Worm (Caenorhabditis elegans) whole organism, L4 larva: Measurements from ENCODE around the gene C16A11.7.

Experiments
- D1046.2 ChIP-seq: fragments of 200-800 bp; sonication (Bioruptor generic); IDR thresholded peaks from 2 replicates; pipeline ENCODE4 v1.3.6; 2022; ENCODE audit warnings: missing genetic modification characterization, missing compliant biosample characterization
- F26F4.8 ChIP-seq: fragments of 200-800 bp; sonication (Bioruptor generic); conservative IDR thresholded peaks from 2 replicates; pipeline ENCODE4 v1.3.6; 2022; ENCODE audit warnings: missing genetic modification characterization, missing compliant biosample characterization
- F44E2.7 ChIP-seq: fragments of 200-800 bp; sonication (Bioruptor generic); IDR thresholded peaks from 2 replicates; pipeline ENCODE4 v2.1.2; 2022; ENCODE audit warnings: missing genetic modification characterization, missing compliant biosample characterization
- R02D3.7 ChIP-seq: fragments of 150-350 bp; sonication (generic microtip); optimal IDR thresholded peaks from 3 replicates; lab custom pipeline; 2014; ENCODE audit warnings: missing biosample characterization, missing genetic modification characterization
- Y105C5A.15 ChIP-seq: fragments of 200-800 bp; sonication (Bioruptor generic); IDR thresholded peaks from 2 replicates; pipeline ENCODE4 v1.3.6; 2022; ENCODE audit warnings: missing genetic modification characterization, missing compliant biosample characterization
- Y48G9A.11 ChIP-seq: fragments of 200-800 bp; sonication (Bioruptor generic); IDR thresholded peaks from 2 replicates; pipeline ENCODE4 v1.3.6; 2022; ENCODE audit warnings: missing genetic modification reagents, missing genetic modification characterization, missing compliant biosample characterization
- ZK337.2 ChIP-seq: fragments of 200-800 bp; sonication (Bioruptor generic); IDR thresholded peaks from 2 replicates; pipeline ENCODE4 v1.3.6; 2022; ENCODE audit warnings: missing genetic modification reagents, missing genetic modification characterization, missing compliant biosample characterization
- ZK546.5 ChIP-seq, 2 experiments: sonication (generic microtip); optimal IDR thresholded peaks; 2 replicates each; lab custom pipeline; 2017; ENCODE audit warnings: missing biosample characterization in 2 of 2, missing genetic modification characterization in 2 of 2
- aha-1 ChIP-seq: fragments of 150-350 bp; peaks from one replicate; lab custom pipeline; 2014; ENCODE audit warnings: missing biosample characterization, missing genetic modification characterization
- ama-1 ChIP-seq: fragments of 150-350 bp; optimal IDR thresholded peaks from 2 replicates; lab custom pipeline; 2014; ENCODE audit warnings: inconsistent platforms, mixed read lengths
- ceh-44 ChIP-seq: fragments of 200-800 bp; sonication (Bioruptor generic); IDR thresholded peaks from 2 replicates; pipeline ENCODE4 v1.3.6; 2022; ENCODE audit warnings: missing genetic modification reagents, missing genetic modification characterization, missing compliant biosample characterization
- ceh-82 ChIP-seq: sonication (generic microtip); optimal IDR thresholded peaks from 2 replicates; lab custom pipeline; 2017; ENCODE audit warnings: missing biosample characterization, missing genetic modification characterization
- ces-1 ChIP-seq: fragments of 150-350 bp; sonication (generic microtip); optimal IDR thresholded peaks from 4 replicates; lab custom pipeline; 2014; ENCODE audit warnings: missing biosample characterization, missing genetic modification reagents, missing genetic modification characterization
- cey-2 ChIP-seq: sonication (generic microtip); optimal IDR thresholded peaks from 3 replicates; lab custom pipeline; 2017; ENCODE audit warnings: missing genetic modification characterization, mild to moderate bottlenecking, missing compliant biosample characterization, antibody characterized with exemption, borderline replicate concordance; ENCODE audit not compliant: insufficient read depth
- ctbp-1 ChIP-seq: fragments of 200-800 bp; sonication (Bioruptor generic); IDR thresholded peaks from 2 replicates; pipeline ENCODE4 v1.3.6; 2022; ENCODE audit warnings: missing genetic modification reagents, missing genetic modification characterization, missing compliant biosample characterization
- daf-16 ChIP-seq, 3 experiments: sonication (generic microtip); optimal IDR thresholded peaks; 2 replicates each; lab custom pipeline; 2016 to 2017; ENCODE audit warnings: missing genetic modification characterization in 3 of 3, missing genetic modification reagents in 3 of 3, mild to moderate bottlenecking in 2 of 3, missing compliant biosample characterization in 2 of 3, missing biosample characterization in 1 of 3, moderate library complexity in 1 of 3
- daf-19 ChIP-seq: fragments of 200-800 bp; sonication (Bioruptor generic); conservative IDR thresholded peaks from 2 replicates; pipeline ENCODE4 v1.3.6; 2022; ENCODE audit warnings: missing genetic modification characterization, missing compliant biosample characterization
- dmd-8 ChIP-seq: fragments of 200-800 bp; sonication (Bioruptor generic); IDR thresholded peaks from 2 replicates; pipeline ENCODE4 v1.3.6; 2022; ENCODE audit warnings: missing genetic modification characterization, missing compliant biosample characterization
- dmd-9 ChIP-seq: fragments of 200-800 bp; sonication (Bioruptor generic); IDR thresholded peaks from 2 replicates; pipeline ENCODE4 v1.3.6; 2022; ENCODE audit warnings: missing genetic modification reagents, missing genetic modification characterization, missing compliant biosample characterization
- dpl-1 ChIP-seq: fragments of 150-350 bp; optimal IDR thresholded peaks from 2 replicates; lab custom pipeline; 2014; ENCODE audit warnings: missing biosample characterization, missing genetic modification reagents, missing genetic modification characterization
- duxl-1 ChIP-seq: sonication (generic microtip); optimal IDR thresholded peaks from 2 replicates; lab custom pipeline; 2016; ENCODE audit warnings: mild to moderate bottlenecking, missing genetic modification characterization, moderate library complexity, missing compliant biosample characterization; ENCODE audit not compliant: poor library complexity
- gei-8 ChIP-seq: fragments of 200-800 bp; sonication (Bioruptor generic); optimal IDR thresholded peaks from 2 replicates; lab custom pipeline; 2018; ENCODE audit warnings: mild to moderate bottlenecking, missing genetic modification characterization, missing compliant biosample characterization
- hlh-11 ChIP-seq: fragments of 200-800 bp; sonication (Bioruptor generic); optimal IDR thresholded peaks from 2 replicates; lab custom pipeline; 2018; ENCODE audit warnings: mild to moderate bottlenecking, missing genetic modification characterization, missing compliant biosample characterization
- hmg-1.1 ChIP-seq: fragments of 200-800 bp; sonication (Bioruptor generic); IDR thresholded peaks from 2 replicates; pipeline ENCODE4 v1.3.6; 2022; ENCODE audit warnings: missing genetic modification reagents, missing genetic modification characterization, missing compliant biosample characterization
- jun-1 ChIP-seq: fragments of 150-350 bp; optimal IDR thresholded peaks from 2 replicates; lab custom pipeline; 2014; ENCODE audit warnings: missing biosample characterization, missing genetic modification reagents, missing genetic modification characterization
- lim-7 ChIP-seq: fragments of 200-800 bp; sonication (Bioruptor generic); IDR thresholded peaks from 2 replicates; pipeline ENCODE4 v1.3.6; 2022; ENCODE audit warnings: missing genetic modification characterization, missing compliant biosample characterization
- lin-29 ChIP-seq: fragments of 200-800 bp; sonication (Bioruptor generic); IDR thresholded peaks from 2 replicates; pipeline ENCODE4 v1.3.6; 2022; ENCODE audit warnings: missing genetic modification reagents, missing genetic modification characterization, missing compliant biosample characterization
- lin-38 ChIP-seq: fragments of 200-800 bp; sonication (Bioruptor generic); IDR thresholded peaks from 2 replicates; pipeline ENCODE4 v1.3.6; 2022; ENCODE audit warnings: missing genetic modification reagents, missing genetic modification characterization, missing compliant biosample characterization
- lsy-2 ChIP-seq, 2 experiments: fragments of 150-350 bp in 1 of 2; sonication (generic microtip) in 1 of 2; optimal IDR thresholded peaks; 2 replicates each; lab custom pipeline; 2014 to 2017; ENCODE audit warnings: missing biosample characterization in 2 of 2, missing genetic modification characterization in 2 of 2
- madf-5 ChIP-seq, 2 experiments: fragments of 200-800 bp; sonication (Bioruptor generic); IDR thresholded peaks; 2 replicates each; pipeline ENCODE4 v1.3.6; 2022; ENCODE audit warnings: missing compliant biosample characterization in 2 of 2, missing genetic modification characterization in 2 of 2
- mep-1 ChIP-seq: fragments of 150-350 bp; sonication (generic microtip); optimal IDR thresholded peaks from 3 replicates; lab custom pipeline; 2014; ENCODE audit warnings: missing biosample characterization, missing genetic modification characterization
- mes-2 ChIP-seq: sonication (generic microtip); optimal IDR thresholded peaks from 2 replicates; lab custom pipeline; 2016; ENCODE audit warnings: missing genotype, mild to moderate bottlenecking, missing genetic modification characterization, missing compliant biosample characterization; ENCODE audit not compliant: poor library complexity, severe bottlenecking
- mxl-2 ChIP-seq: fragments of 200-800 bp; sonication (Bioruptor generic); conservative IDR thresholded peaks from 2 replicates; pipeline ENCODE4 v1.3.6; 2022; ENCODE audit warnings: missing genetic modification reagents, missing genetic modification characterization, missing compliant biosample characterization
- nhr-102 ChIP-seq: sonication (generic microtip); optimal IDR thresholded peaks from 2 replicates; lab custom pipeline; 2016; ENCODE audit warnings: mild to moderate bottlenecking, missing genetic modification characterization, moderate library complexity, missing compliant biosample characterization
- nhr-25 ChIP-seq: sonication (generic microtip); optimal IDR thresholded peaks from 2 replicates; lab custom pipeline; 2017; ENCODE audit warnings: missing genetic modification characterization, mild to moderate bottlenecking, missing compliant biosample characterization, antibody characterized with exemption, moderate library complexity, borderline replicate concordance; ENCODE audit not compliant: insufficient read depth
- nhr-6 ChIP-seq: fragments of 150-350 bp; optimal IDR thresholded peaks from 2 replicates; lab custom pipeline; 2014; ENCODE audit warnings: missing biosample characterization, missing genetic modification characterization
- nhr-76 ChIP-seq: fragments of 150-350 bp; optimal IDR thresholded peaks from 2 replicates; lab custom pipeline; 2014; ENCODE audit warnings: missing biosample characterization, missing genetic modification characterization
- nhr-77 ChIP-seq: fragments of 150-350 bp; optimal IDR thresholded peaks from 2 replicates; lab custom pipeline; 2014; ENCODE audit warnings: missing biosample characterization, missing genetic modification characterization
- pha-4 ChIP-seq, 2 experiments: fragments of 150-350 bp in 1 of 2; fragments of 200-800 bp in 1 of 2; sonication (Bioruptor generic) in 1 of 2; IDR thresholded peaks in 1 of 2; optimal IDR thresholded peaks in 1 of 2; 2 replicates each; pipeline versions ENCODE4 v1.3.6 to Lab custom; 2014 to 2022; ENCODE audit warnings: missing genetic modification characterization in 2 of 2, missing genetic modification reagents in 2 of 2, missing biosample characterization in 1 of 2, missing compliant biosample characterization in 1 of 2
- php-3 ChIP-seq: fragments of 200-800 bp; sonication (Bioruptor generic); IDR thresholded peaks from 2 replicates; pipeline ENCODE4 v1.3.6; 2022; ENCODE audit warnings: missing genetic modification reagents, missing genetic modification characterization, missing compliant biosample characterization
- saeg-2 ChIP-seq: fragments of 200-800 bp; sonication (Bioruptor generic); IDR thresholded peaks from 2 replicates; pipeline ENCODE4 v1.3.6; 2022; ENCODE audit warnings: missing genetic modification reagents, missing genetic modification characterization, missing compliant biosample characterization
- snpc-1.2 ChIP-seq: fragments of 200-800 bp; sonication (Bioruptor generic); IDR thresholded peaks from 2 replicates; pipeline ENCODE4 v1.3.6; 2022; ENCODE audit warnings: missing genetic modification reagents, missing genetic modification characterization, missing compliant biosample characterization
- spr-1 ChIP-seq: sonication (generic microtip); optimal IDR thresholded peaks from 2 replicates; lab custom pipeline; 2016; ENCODE audit warnings: mild to moderate bottlenecking, missing genetic modification characterization, missing compliant biosample characterization
- unc-130 ChIP-seq: sonication (generic microtip); optimal IDR thresholded peaks from 2 replicates; lab custom pipeline; 2016; ENCODE audit warnings: missing genetic modification reagents, missing genetic modification characterization, missing compliant biosample characterization
- unc-39 ChIP-seq: sonication (generic microtip); optimal IDR thresholded peaks from 2 replicates; lab custom pipeline; 2017; ENCODE audit warnings: missing biosample characterization, missing genetic modification characterization
- zfp-3 ChIP-seq: fragments of 200-800 bp; sonication (Bioruptor generic); conservative IDR thresholded peaks from 2 replicates; pipeline ENCODE4 v1.3.6; 2022; ENCODE audit warnings: missing genetic modification reagents, missing genetic modification characterization, missing compliant biosample characterization
- zip-2 ChIP-seq: fragments of 150-350 bp; optimal IDR thresholded peaks from 2 replicates; lab custom pipeline; 2014; ENCODE audit warnings: missing biosample characterization, missing genetic modification characterization
- ztf-11 ChIP-seq: fragments of 150-350 bp; optimal IDR thresholded peaks from 2 replicates; lab custom pipeline; 2014; ENCODE audit warnings: missing biosample characterization, missing genetic modification characterization
- ztf-7 ChIP-seq: fragments of 150-350 bp; optimal IDR thresholded peaks from 2 replicates; lab custom pipeline; 2014; ENCODE audit warnings: missing biosample characterization, missing genetic modification characterization

The C16A11.7 gene

DNA sequence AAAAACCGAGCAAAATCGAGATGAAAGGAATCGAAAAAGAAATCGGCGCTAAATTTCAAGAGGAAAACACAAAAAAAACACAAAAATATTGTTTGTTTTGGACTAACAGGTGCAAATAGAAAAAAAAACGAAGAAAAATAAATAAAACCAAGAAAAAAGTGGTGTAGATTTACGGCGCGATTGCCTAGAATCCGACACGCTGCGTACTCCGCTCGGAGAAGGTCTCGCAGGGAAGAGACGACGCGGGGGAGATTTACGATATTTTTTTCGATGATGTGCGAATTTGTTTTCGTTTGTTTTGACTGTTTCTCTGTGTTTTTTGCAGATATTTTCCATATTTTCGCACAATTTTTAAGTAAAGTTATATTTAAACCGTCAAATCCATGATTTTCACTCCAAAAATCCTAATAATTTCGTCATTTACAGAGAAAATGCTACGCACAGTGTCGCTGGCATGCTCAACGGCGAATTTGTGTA lies 42.5 kb upstream of the C16A11.7 start, which contains the start of gene sco-1 (continued):
- TF ChIP-seq php-3 (GFP tag; lab: Robert Waterston, UW) (peak; percentile 88), ZK546.5 (tag; optimal IDR thresholded peaks at IDR 0.05; lab: Kevin White, UChicago) (no peak), lin-38 (GFP tag; lab: Robert Waterston, UW) (peak; percentile 88), daf-16 (GFP tag; optimal IDR thresholded peaks at IDR 0.05; lab: Kevin White, UChicago) (peak in 1 of 2 experiments; percentile 94), daf-16 (tag; optimal IDR thresholded peaks at IDR 0.05; lab: Kevin White, UChicago) (peak; percentile 82), F26F4.8 (GFP tag; lab: Robert Waterston, UW) (no peak), D1046.2 (GFP tag; lab: Robert Waterston, UW) (peak; percentile 74; the same call in 1 of the 2 replicates), unc-130 (GFP tag; lab: Kevin White, UChicago) (peak; percentile 92), ceh-82 (tag; lab: Kevin White, UChicago) (no peak), ztf-7 (tag; lab: Kevin White, UChicago) (peak; percentile 85), hmg-1.1 (GFP tag; lab: Robert Waterston, UW) (peak; percentile 84), nhr-6 (tag; lab: Kevin White, UChicago) (peak; percentile 91), nhr-25 (tag; lab: Kevin White, UChicago) (peak; percentile 92), madf-5 (GFP tag; IDR thresholded peaks at IDR 0.05; lab: Robert Waterston, UW) (0 out of 4 replicates have a peak, but pooled peaks of 1 of the 2 experiments have one; percentile 4), ama-1 (lab: Kevin White, UChicago) (peak; percentile 34), lin-29 (GFP tag; lab: Robert Waterston, UW) (peak; percentile 89), zip-2 (peak; percentile 70), gei-8 (GFP tag; lab: Kevin White, UChicago) (peak; percentile 50), saeg-2 (GFP tag; lab: Robert Waterston, UW) (no peak), unc-39 (tag; lab: Kevin White, UChicago) (no peak), nhr-102 (peak; percentile 88), nhr-76 (no peak), lsy-2 (tag; optimal IDR thresholded peaks at IDR 0.05; lab: Kevin White, UChicago) (peak; percentile 80 to 97), dpl-1 (GFP tag; lab: Kevin White, UChicago) (peak; percentile 90), zfp-3 (GFP tag; lab: Robert Waterston, UW) (peak; percentile 87; the same call in 1 of the 2 replicates), duxl-1 (tag; lab: Kevin White, UChicago) (peak; percentile 88), ZK337.2 (GFP tag; lab: Robert Waterston, UW) (peak; percentile 96), Y48G9A.11 (GFP tag; lab: Robert Waterston, UW) (peak; percentile 89), jun-1 (tag; lab: Kevin White, UChicago) (peak; percentile 85), F44E2.7 (GFP tag; lab: Robert Waterston, UW) (no peak), ceh-44 (GFP tag; lab: Robert Waterston, UW) (peak; percentile 58; the same call in 1 of the 2 replicates), aha-1 (tag; lab: Kevin White, UChicago) (peak; percentile 93), lim-7 (GFP tag; lab: Robert Waterston, UW) (0 out of 2 replicates have a peak, but pooled peaks have one; percentile 34), pha-4 (GFP tag; IDR thresholded peaks at IDR 0.05; lab: Robert Waterston, UW) (peak; percentile 87), pha-4 (tag; optimal IDR thresholded peaks at IDR 0.05; lab: Kevin White, UChicago) (peak; percentile 82), ctbp-1 (GFP tag; lab: Robert Waterston, UW) (peak; percentile 88), dmd-8 (GFP tag; lab: Robert Waterston, UW) (no peak), snpc-1.2 (GFP tag; lab: Robert Waterston, UW) (0 out of 2 replicates have a peak, but pooled peaks have one; percentile 16), ces-1 (GFP tag; lab: Kevin White, UChicago) (peak; percentile 42), mxl-2 (GFP tag; lab: Robert Waterston, UW) (0 out of 2 replicates have a peak, but pooled peaks have one; percentile 11), hlh-11 (tag; lab: Kevin White, UChicago) (peak; percentile 90), Y105C5A.15 (GFP tag; lab: Robert Waterston, UW) (no peak), mep-1 (tag; lab: Kevin White, UChicago) (peak; percentile 98), cey-2 (tag; lab: Kevin White, UChicago) (no peak), spr-1 (peak; percentile 82), ztf-11 (no peak), daf-19 (GFP tag; lab: Robert Waterston, UW) (no peak), dmd-9 (GFP tag; lab: Robert Waterston, UW) (peak; percentile 94), R02D3.7 (tag; lab: Kevin White, UChicago) (peak; percentile 98), nhr-77 (tag; lab: Kevin White, UChicago) (peak; percentile 93), mes-2 (peak; percentile 99)
